In the genomic region with DNA sequence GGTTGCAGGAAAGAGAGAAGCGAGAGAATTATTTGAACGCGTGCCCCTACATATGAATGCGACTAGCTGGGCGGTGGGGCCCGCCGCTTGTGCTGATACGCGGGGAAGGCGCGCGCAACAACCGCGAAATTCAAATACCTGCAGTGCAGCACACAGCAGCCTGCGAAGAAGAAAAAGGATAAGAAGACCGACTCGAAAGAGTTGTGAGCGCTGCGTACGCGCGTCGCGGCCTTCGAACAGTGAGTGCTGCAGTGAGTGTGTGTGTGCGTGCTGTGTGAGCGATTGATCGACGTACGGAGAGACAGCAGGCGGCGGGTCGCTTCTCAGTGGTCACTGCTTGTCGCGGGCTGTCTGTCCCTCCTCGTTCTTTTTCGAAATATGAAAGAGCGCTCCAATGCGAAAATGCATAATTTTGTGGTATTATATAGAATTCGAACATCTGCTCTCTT, we compare ENCODE assay signal across 2 worm cellular contexts.
A peak's percentile ranks its signal among the peaks of the same experiment; 100 is the strongest.
TF ChIP-seq lines count a peak whose summit lies in the region.

No protein-coding gene starts in this region.

TF ChIP-seq in whole organism, L1 larva, 84 proteins besides CTCF, POLR2A, EP300 and RAD21 (continued from another document):
- TF ChIP-seq sptf-1 (tag; optimal IDR thresholded peaks at IDR 0.05; lab: Kevin White, UChicago) (no peak), mep-1 (tag; optimal IDR thresholded peaks at IDR 0.05; lab: Kevin White, UChicago) (peak; percentile 16), mef-2 (tag; optimal IDR thresholded peaks at IDR 0.05; lab: Kevin White, UChicago) (peak; percentile 46), efl-3 (GFP tag; optimal IDR thresholded peaks at IDR 0.05; lab: Kevin White, UChicago) (no peak), tlp-1 (tag; optimal IDR thresholded peaks at IDR 0.05; lab: Kevin White, UChicago) (no peak), rnt-1 (tag; optimal IDR thresholded peaks at IDR 0.05; lab: Kevin White, UChicago) (peak; percentile 50), pqm-1 (tag; optimal IDR thresholded peaks at IDR 0.05; lab: Kevin White, UChicago) (no peak), elt-2 (tag; optimal IDR thresholded peaks at IDR 0.05; lab: Kevin White, UChicago) (peak; percentile 30), unc-86 (tag; optimal IDR thresholded peaks at IDR 0.05; lab: Kevin White, UChicago) (peak; percentile 74), mdl-1 (tag; optimal IDR thresholded peaks at IDR 0.05; lab: Kevin White, UChicago) (peak in 1 of 2 experiments; percentile 72), egl-13 (tag; optimal IDR thresholded peaks at IDR 0.05; lab: Kevin White, UChicago) (peak; percentile 48), nhr-71 (tag; optimal IDR thresholded peaks at IDR 0.05; lab: Kevin White, UChicago) (peak; percentile 79), grh-1 (GFP tag; IDR thresholded peaks at IDR 0.05; lab: Robert Waterston, UW) (no peak), ama-1 (optimal IDR thresholded peaks at IDR 0.05; lab: Kevin White, UChicago) (no peak), pax-3 (tag; optimal IDR thresholded peaks at IDR 0.05; lab: Kevin White, UChicago) (peak; percentile 72), dpl-1 (GFP tag; optimal IDR thresholded peaks at IDR 0.05; lab: Kevin White, UChicago) (peak; percentile 41 to 65 (median 41)), mab-9 (GFP tag; IDR thresholded peaks at IDR 0.05; lab: Robert Waterston, UW) (peak; percentile 48; the same call in 1 of the 2 replicates), zip-4 (GFP tag; optimal IDR thresholded peaks at IDR 0.05; lab: Kevin White, UChicago) (no peak), aly-2 (tag; optimal IDR thresholded peaks at IDR 0.05; lab: Kevin White, UChicago) (no peak), ztf-11 (tag; optimal IDR thresholded peaks at IDR 0.05; lab: Kevin White, UChicago) (peak in 1 of 2 experiments; percentile 51), snu-23 (GFP tag; optimal IDR thresholded peaks at IDR 0.05; lab: Kevin White, UChicago) (peak; percentile 82)

TF ChIP-seq in whole organism, young adult, 124 proteins besides CTCF, POLR2A, EP300 and RAD21 (continued from another document):
- TF ChIP-seq ccch-3 (GFP tag; optimal IDR thresholded peaks at IDR 0.05; lab: Kevin White, UChicago) (no peak), ztf-28 (GFP tag; IDR thresholded peaks at IDR 0.05; lab: Robert Waterston, UW) (peak; percentile 41; the same call in 1 of the 2 replicates), Y53G8AR.9 (GFP tag; conservative IDR thresholded peaks at IDR 0.05; lab: Robert Waterston, UW) (0 out of 2 replicates have a peak, but pooled peaks have one; percentile 52), Y56A3A.18 (GFP tag; IDR thresholded peaks at IDR 0.05; lab: Robert Waterston, UW) (no peak), F37B4.10 (GFP tag; IDR thresholded peaks at IDR 0.05; lab: Robert Waterston, UW) (no peak), Y95B8A.8 (GFP tag; IDR thresholded peaks at IDR 0.05; lab: Robert Waterston, UW) (peak; percentile 56; the same call in 1 of the 2 replicates), lsy-27 (tag; optimal IDR thresholded peaks at IDR 0.05; lab: Kevin White, UChicago; ENCODE audit: borderline replicate concordance, insufficient read depth) (no peak), zim-3 (tag; optimal IDR thresholded peaks at IDR 0.05; lab: Kevin White, UChicago) (peak; percentile 47), sptf-2 (GFP tag; optimal IDR thresholded peaks at IDR 0.05; lab: Kevin White, UChicago) (peak; percentile 18), snpc-1.3 (tag; optimal IDR thresholded peaks at IDR 0.05; lab: Kevin White, UChicago; ENCODE audit: insufficient read depth) (no peak), aptf-2 (GFP tag; conservative IDR thresholded peaks at IDR 0.05; lab: Robert Waterston, UW) (no peak), C17E4.6 (GFP tag; IDR thresholded peaks at IDR 0.05; lab: Robert Waterston, UW) (no peak), somi-1 (GFP tag; optimal IDR thresholded peaks at IDR 0.05; lab: Kevin White, UChicago) (peak; percentile 86), lag-1 (GFP tag; IDR thresholded peaks at IDR 0.05; lab: Robert Waterston, UW) (no peak), madf-3 (GFP tag; IDR thresholded peaks at IDR 0.05; lab: Robert Waterston, UW) (peak; percentile 72; the same call in 1 of the 2 replicates), him-1 (tag; optimal IDR thresholded peaks at IDR 0.05; lab: Kevin White, UChicago) (no peak), rec-8 (tag; optimal IDR thresholded peaks at IDR 0.05; lab: Kevin White, UChicago) (no peak)
